Fruit fly (Drosophila melanogaster): Measurements from ENCODE around the gene CG14285.

Gene CG14285

dm6 chr3R:19010923-19011322 lies 14.0 kb upstream of the CG14285 start (continued):
- TF ChIP-seq CG1602 (GFP tag; optimal IDR thresholded peaks at IDR 0.05) (no peak), CG6683 (GFP tag; optimal IDR thresholded peaks at IDR 0.05) (no peak), Hey (tag; optimal IDR thresholded peaks at IDR 0.05) (no peak), CG10959 (GFP tag; IDR thresholded peaks at IDR 0.05) (no peak), NC2α (GFP tag; optimal IDR thresholded peaks at IDR 0.05) (no peak), CG17359 (tag; optimal IDR thresholded peaks at IDR 0.05) (no peak), sob (GFP tag; IDR thresholded peaks at IDR 0.05) (no peak), Spps (tag; optimal IDR thresholded peaks at IDR 0.05) (no peak), CG7987 (GFP tag; optimal IDR thresholded peaks at IDR 0.05) (peak; percentile 2), CG10654 (GFP tag; optimal IDR thresholded peaks at IDR 0.05) (no peak), btn (GFP tag; optimal IDR thresholded peaks at IDR 0.05) (no peak), ttk (GFP tag; IDR thresholded peaks at IDR 0.05) (no peak), pfk (GFP tag; optimal IDR thresholded peaks at IDR 0.05) (no peak), pita (GFP tag; optimal IDR thresholded peaks at IDR 0.05) (no peak), sna (GFP tag; IDR thresholded peaks at IDR 0.05; ENCODE audit: partially characterized antibody) (no peak), slbo (GFP tag; IDR thresholded peaks at IDR 0.05) (no peak), danr (GFP tag; IDR thresholded peaks at IDR 0.05) (no peak), tin (GFP tag; optimal IDR thresholded peaks at IDR 0.05) (no peak), CG11398 (GFP tag; optimal IDR thresholded peaks at IDR 0.05) (no peak), Deaf1 (tag; optimal IDR thresholded peaks at IDR 0.05) (no peak), CG11695 (GFP tag; IDR thresholded peaks at IDR 0.05) (peak; percentile 41; the same call in 1 of the 3 replicates), Hmr (GFP tag; optimal IDR thresholded peaks at IDR 0.05) (no peak), gsb-n (tag; optimal IDR thresholded peaks at IDR 0.05) (no peak), Camta (GFP tag; optimal IDR thresholded peaks at IDR 0.05) (no peak), CG11085 (GFP tag; IDR thresholded peaks at IDR 0.05) (no peak), CG7928 (GFP tag; optimal IDR thresholded peaks at IDR 0.05) (no peak), CG18764 (GFP tag; optimal IDR thresholded peaks at IDR 0.05) (peak; percentile 33), CG11504 (tag; optimal IDR thresholded peaks at IDR 0.05) (peak; percentile 9), CG11696 (GFP tag; IDR thresholded peaks at IDR 0.05) (no peak), Lpt (GFP tag; optimal IDR thresholded peaks at IDR 0.05) (no peak), CG3407 (GFP tag; optimal IDR thresholded peaks at IDR 0.05) (no peak), klu (GFP tag; IDR thresholded peaks at IDR 0.05) (no peak), CG4282 (GFP tag; optimal IDR thresholded peaks at IDR 0.05) (no peak), gem (tag; optimal IDR thresholded peaks at IDR 0.05) (peak; percentile 46), CG13775 (GFP tag; optimal IDR thresholded peaks at IDR 0.05) (no peak), bigmax (GFP tag; optimal IDR thresholded peaks at IDR 0.05) (no peak), Drgx (GFP tag; IDR thresholded peaks at IDR 0.05) (no peak), Hsf (GFP tag; optimal IDR thresholded peaks at IDR 0.05) (no peak), CG10979 (tag; optimal IDR thresholded peaks at IDR 0.05) (no peak), CG8388 (GFP tag; optimal IDR thresholded peaks at IDR 0.05) (no peak), Taf1 (GFP tag; IDR thresholded peaks at IDR 0.05) (no peak), kah (GFP tag; optimal IDR thresholded peaks at IDR 0.05) (no peak), CG1832 (GFP tag; optimal IDR thresholded peaks at IDR 0.05) (no peak), Atf3 (GFP tag; optimal IDR thresholded peaks at IDR 0.05) (no peak), CG6689 (GFP tag; IDR thresholded peaks at IDR 0.05) (no peak), CG4617 (GFP tag; optimal IDR thresholded peaks at IDR 0.05; ENCODE audit: borderline replicate concordance) (no peak), Ptx1 (GFP tag; IDR thresholded peaks at IDR 0.05) (no peak), CG33213 (GFP tag; optimal IDR thresholded peaks at IDR 0.05) (peak; percentile 41), CG17361 (GFP tag; IDR thresholded peaks at IDR 0.05) (0 out of 3 replicates have a peak, but pooled peaks have one; percentile 22), emc (GFP tag; optimal IDR thresholded peaks at IDR 0.05) (no peak), Optix (GFP tag; IDR thresholded peaks at IDR 0.05) (no peak), unpg (GFP tag; optimal IDR thresholded peaks at IDR 0.05) (peak; percentile 33), CG9797 (GFP tag; optimal IDR thresholded peaks at IDR 0.05) (no peak)

Data from whole organism, embryonic.